Worm (Caenorhabditis elegans) whole organism, mixed stage, embryonic: ENCODE measurements around the gene mfsd-11.

ENCODE experiments used
- bed-3 ChIP-seq: fragments of 200-800 bp; sonication (Bioruptor generic); optimal IDR thresholded peaks from 3 replicates; lab custom pipeline; 2018; ENCODE audit warnings: mild to moderate bottlenecking, missing genetic modification characterization, moderate library complexity, missing compliant biosample characterization
- blmp-1 ChIP-seq: fragments of 150-350 bp; optimal IDR thresholded peaks from 2 replicates; lab custom pipeline; 2014; ENCODE audit warnings: missing biosample characterization, missing genetic modification characterization
- elt-3 ChIP-seq: fragments of 150-350 bp; optimal IDR thresholded peaks from 2 replicates; lab custom pipeline; 2014; ENCODE audit warnings: missing biosample characterization, missing genetic modification characterization
- mab-5 ChIP-seq: fragments of 150-350 bp; optimal IDR thresholded peaks from 2 replicates; lab custom pipeline; 2014; ENCODE audit warnings: missing biosample characterization, missing genetic modification characterization
- nhr-12 ChIP-seq: fragments of 150-350 bp; optimal IDR thresholded peaks from 2 replicates; lab custom pipeline; 2014; ENCODE audit warnings: missing biosample characterization, missing genetic modification characterization
- nhr-237 ChIP-seq: fragments of 150-350 bp; optimal IDR thresholded peaks from 2 replicates; lab custom pipeline; 2014; ENCODE audit warnings: missing biosample characterization, missing genetic modification characterization
- nhr-28 ChIP-seq: fragments of 150-350 bp; optimal IDR thresholded peaks from 2 replicates; lab custom pipeline; 2014; ENCODE audit warnings: missing biosample characterization, missing genetic modification characterization
- nhr-76 ChIP-seq: sonication (generic microtip); optimal IDR thresholded peaks from 2 replicates; lab custom pipeline; 2017; ENCODE audit warnings: missing biosample characterization, missing genetic modification characterization
- pha-4 ChIP-seq: fragments of 150-350 bp; optimal IDR thresholded peaks from 2 replicates; lab custom pipeline; 2018; ENCODE audit warnings: missing biosample characterization, missing genetic modification reagents, missing genetic modification characterization
- snpc-4 ChIP-seq: fragments of 150-350 bp; optimal IDR thresholded peaks from 2 replicates; lab custom pipeline; 2014; ENCODE audit warnings: missing biosample characterization, missing genetic modification characterization
- unc-39 ChIP-seq: fragments of 150-350 bp; optimal IDR thresholded peaks from 2 replicates; lab custom pipeline; 2014; ENCODE audit warnings: missing biosample characterization, missing genetic modification characterization
- unc-62 ChIP-seq: fragments of 150-350 bp; optimal IDR thresholded peaks from 2 replicates; lab custom pipeline; 2014; ENCODE audit warnings: missing biosample characterization, missing genetic modification reagents, missing genetic modification characterization

- TF ChIP-seq nhr-237 = no peak
- no peak for TF ChIP-seq unc-39 (tag; lab: Kevin White, UChicago)
- TF ChIP-seq nhr-28 = no peak
- no peak for TF ChIP-seq mab-5 (tag; lab: Kevin White, UChicago)
- no peak for TF ChIP-seq nhr-12 (tag; lab: Kevin White, UChicago)
- TF ChIP-seq nhr-76 = no peak
- no peak for TF ChIP-seq pha-4 (tag; lab: Kevin White, UChicago)
- no peak for TF ChIP-seq snpc-4 (tag; lab: Kevin White, UChicago)
- no peak for TF ChIP-seq bed-3 (GFP tag; lab: Kevin White, UChicago)
- TF ChIP-seq unc-62 (GFP tag; lab: Kevin White, UChicago) = no peak
- TF ChIP-seq blmp-1 (tag; lab: Kevin White, UChicago) = no peak
- no peak for TF ChIP-seq elt-3 (tag; lab: Kevin White, UChicago)
Measured at ce11 chrX:12123152-12123551, 30.8 kb downstream of the mfsd-11 start, which contains the start of gene T01H10.11.
